Worm (Caenorhabditis elegans): Measurements from ENCODE around the gene C38D9.8.

The C38D9.8 gene

ce11 chrV:17533200-17533599 is 19.5 kb downstream of the C38D9.8 start:
- TF ChIP-seq ceh-13 (GFP tag; optimal IDR thresholded peaks at IDR 0.05): no peak
- no peak for TF ChIP-seq hmbx-1 (tag; optimal IDR thresholded peaks at IDR 0.05)
- TF ChIP-seq ets-7 (tag; optimal IDR thresholded peaks at IDR 0.05): no peak
- TF ChIP-seq hnd-1 (tag; optimal IDR thresholded peaks at IDR 0.05): no peak
- no peak for TF ChIP-seq pes-1 (GFP tag; IDR thresholded peaks at IDR 0.05)
- TF ChIP-seq tbx-11 (GFP tag; IDR thresholded peaks at IDR 0.05): no peak
- no peak for TF ChIP-seq B0310.2 (tag; optimal IDR thresholded peaks at IDR 0.05)
- TF ChIP-seq sea-1 (GFP tag; conservative IDR thresholded peaks at IDR 0.05): no peak
- TF ChIP-seq scrt-1 (GFP tag; IDR thresholded peaks at IDR 0.05): no peak
- no peak for TF ChIP-seq hmg-4 (GFP tag; optimal IDR thresholded peaks at IDR 0.05)
- no peak for TF ChIP-seq ceh-36 (tag; optimal IDR thresholded peaks at IDR 0.05)
- no peak for TF ChIP-seq flt-1 (GFP tag; IDR thresholded peaks at IDR 0.05)
- no peak for TF ChIP-seq ama-1 (optimal IDR thresholded peaks at IDR 0.05)
- no peak for TF ChIP-seq aly-1 (tag; optimal IDR thresholded peaks at IDR 0.05)
- no peak for TF ChIP-seq tra-4 (tag; optimal IDR thresholded peaks at IDR 0.05)
- TF ChIP-seq tbx-37 (GFP tag; conservative IDR thresholded peaks at IDR 0.05): no peak
- TF ChIP-seq F13C5.2 (tag; optimal IDR thresholded peaks at IDR 0.05): no peak

- TF ChIP-seq ama-1 (optimal IDR thresholded peaks at IDR 0.05): no peak
- no peak for TF ChIP-seq flt-1 (GFP tag; IDR thresholded peaks at IDR 0.05)
- no peak for TF ChIP-seq pes-1 (GFP tag; IDR thresholded peaks at IDR 0.05)
- no peak for TF ChIP-seq tbx-11 (GFP tag; IDR thresholded peaks at IDR 0.05)
- no peak for TF ChIP-seq B0310.2 (tag; optimal IDR thresholded peaks at IDR 0.05)
- no peak for TF ChIP-seq ceh-36 (tag; optimal IDR thresholded peaks at IDR 0.05)
- no peak for TF ChIP-seq hmbx-1 (tag; optimal IDR thresholded peaks at IDR 0.05)
- no peak for TF ChIP-seq ceh-13 (GFP tag; optimal IDR thresholded peaks at IDR 0.05)
- TF ChIP-seq tbx-37 (GFP tag; conservative IDR thresholded peaks at IDR 0.05): no peak
- TF ChIP-seq hmg-4 (GFP tag; optimal IDR thresholded peaks at IDR 0.05): no peak
- no peak for TF ChIP-seq tra-4 (tag; optimal IDR thresholded peaks at IDR 0.05)
- no peak for TF ChIP-seq F13C5.2 (tag; optimal IDR thresholded peaks at IDR 0.05)
- TF ChIP-seq sea-1 (GFP tag; conservative IDR thresholded peaks at IDR 0.05): no peak
- TF ChIP-seq aly-1 (tag; optimal IDR thresholded peaks at IDR 0.05): no peak
- no peak for TF ChIP-seq ets-7 (tag; optimal IDR thresholded peaks at IDR 0.05)
- TF ChIP-seq scrt-1 (GFP tag; IDR thresholded peaks at IDR 0.05): no peak
- no peak for TF ChIP-seq hnd-1 (tag; optimal IDR thresholded peaks at IDR 0.05)
These were observed 20.0 kb downstream of the C38D9.8 start, which contains the start of gene C18D4.3 for ce11 chrV:17532686-17533085. Gene C18D4.3 (minus strand): TSS chrV:17532786.

DNA sequence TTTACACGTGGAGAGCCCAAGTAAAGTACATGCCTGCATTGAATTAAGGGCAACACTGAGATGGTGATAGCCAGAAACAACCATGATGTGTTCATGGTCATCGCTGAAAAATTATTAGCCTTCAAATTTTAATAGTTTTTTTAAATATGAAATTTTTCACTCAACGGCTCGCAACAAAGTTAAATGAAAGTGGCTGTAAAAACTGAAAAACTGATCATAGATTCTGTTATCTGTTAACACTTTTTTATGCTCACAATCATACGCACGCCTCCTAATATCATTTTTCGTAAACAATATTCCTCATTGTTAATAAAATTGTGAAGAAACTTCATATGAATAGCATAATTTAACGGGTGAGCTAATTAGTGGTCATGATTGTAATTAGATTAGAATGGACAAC is 21.2 kb downstream of the C38D9.8 start, which contains the start of gene C18D4.4:
Gene C18D4.4 (minus strand): TSS at position 101 of the 400 bp plus-strand sequence.
- TF ChIP-seq pes-1 (GFP tag; IDR thresholded peaks at IDR 0.05): no peak
- no peak for TF ChIP-seq hmg-4 (GFP tag; optimal IDR thresholded peaks at IDR 0.05)
- TF ChIP-seq hmbx-1 (tag; optimal IDR thresholded peaks at IDR 0.05): no peak
- TF ChIP-seq flt-1 (GFP tag; IDR thresholded peaks at IDR 0.05): no peak
- no peak for TF ChIP-seq F13C5.2 (tag; optimal IDR thresholded peaks at IDR 0.05)
- TF ChIP-seq ceh-36 (tag; optimal IDR thresholded peaks at IDR 0.05): no peak
- TF ChIP-seq ets-7 (tag; optimal IDR thresholded peaks at IDR 0.05): no peak
- no peak for TF ChIP-seq tbx-37 (GFP tag; conservative IDR thresholded peaks at IDR 0.05)
- TF ChIP-seq tra-4 (tag; optimal IDR thresholded peaks at IDR 0.05): no peak
- TF ChIP-seq sea-1 (GFP tag; conservative IDR thresholded peaks at IDR 0.05): no peak
- no peak for TF ChIP-seq tbx-11 (GFP tag; IDR thresholded peaks at IDR 0.05)
- TF ChIP-seq scrt-1 (GFP tag; IDR thresholded peaks at IDR 0.05): no peak

ce11 chrV:17530486-17530885 is 22.2 kb downstream of the C38D9.8 start, which contains the start of gene C18D4.12:
Gene C18D4.12 (minus strand): TSS chrV:17530586.
- TF ChIP-seq tra-4 (tag; optimal IDR thresholded peaks at IDR 0.05) (no peak), hnd-1 (tag; optimal IDR thresholded peaks at IDR 0.05) (no peak), B0310.2 (tag; optimal IDR thresholded peaks at IDR 0.05) (no peak), tbx-11 (GFP tag; IDR thresholded peaks at IDR 0.05) (no peak), pes-1 (GFP tag; IDR thresholded peaks at IDR 0.05) (no peak), scrt-1 (GFP tag; IDR thresholded peaks at IDR 0.05) (no peak), hmbx-1 (tag; optimal IDR thresholded peaks at IDR 0.05) (no peak), sea-1 (GFP tag; conservative IDR thresholded peaks at IDR 0.05) (no peak), tbx-37 (GFP tag; conservative IDR thresholded peaks at IDR 0.05) (no peak), aly-1 (tag; optimal IDR thresholded peaks at IDR 0.05) (no peak), ceh-36 (tag; optimal IDR thresholded peaks at IDR 0.05) (no peak), F13C5.2 (tag; optimal IDR thresholded peaks at IDR 0.05) (no peak), ama-1 (optimal IDR thresholded peaks at IDR 0.05) (no peak), hmg-4 (GFP tag; optimal IDR thresholded peaks at IDR 0.05) (no peak), ceh-13 (GFP tag; optimal IDR thresholded peaks at IDR 0.05) (no peak)

ce11 chrV:17527729-17528128 is 24.9 kb downstream of the C38D9.8 start, which contains the start of gene srz-90:
Gene srz-90 (plus strand): TSS chrV:17528029.
- TF ChIP-seq ets-7 (tag; optimal IDR thresholded peaks at IDR 0.05): no peak
- no peak for TF ChIP-seq tra-4 (tag; optimal IDR thresholded peaks at IDR 0.05)
- no peak for TF ChIP-seq aly-1 (tag; optimal IDR thresholded peaks at IDR 0.05)
- TF ChIP-seq tbx-37 (GFP tag; conservative IDR thresholded peaks at IDR 0.05): no peak
- no peak for TF ChIP-seq ceh-36 (tag; optimal IDR thresholded peaks at IDR 0.05)
- no peak for TF ChIP-seq sea-1 (GFP tag; conservative IDR thresholded peaks at IDR 0.05)
- no peak for TF ChIP-seq ceh-13 (GFP tag; optimal IDR thresholded peaks at IDR 0.05)
- TF ChIP-seq ama-1 (optimal IDR thresholded peaks at IDR 0.05): no peak
- no peak for TF ChIP-seq scrt-1 (GFP tag; IDR thresholded peaks at IDR 0.05)
- no peak for TF ChIP-seq F13C5.2 (tag; optimal IDR thresholded peaks at IDR 0.05)
- no peak for TF ChIP-seq tbx-11 (GFP tag; IDR thresholded peaks at IDR 0.05)
- TF ChIP-seq hmbx-1 (tag; optimal IDR thresholded peaks at IDR 0.05): no peak

DNA sequence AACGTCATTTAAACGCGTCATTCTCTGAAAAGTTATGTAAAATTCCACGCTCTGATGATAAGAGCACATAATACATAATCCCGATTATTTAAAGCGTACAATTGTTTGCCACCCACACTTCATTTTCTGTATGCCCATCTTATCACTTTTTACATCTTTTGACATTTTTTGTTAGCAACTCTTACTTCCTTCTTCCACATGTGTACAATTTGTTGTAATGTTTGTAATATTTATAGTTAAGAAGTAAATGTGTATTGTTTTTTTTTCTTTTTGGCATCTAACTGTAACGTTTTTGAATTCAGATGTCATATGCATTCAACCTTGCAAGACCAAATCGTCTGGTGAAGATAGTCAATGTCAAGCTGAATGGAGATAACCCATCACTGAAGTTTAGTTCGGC is 31.9 kb downstream of the C38D9.8 start, which contains the start of gene fbxa-136:
Gene fbxa-136 (plus strand): TSS at position 301 of the 400 bp plus-strand sequence.
- TF ChIP-seq ceh-36 (tag; optimal IDR thresholded peaks at IDR 0.05) (no peak), tbx-37 (GFP tag; conservative IDR thresholded peaks at IDR 0.05) (no peak), ama-1 (optimal IDR thresholded peaks at IDR 0.05) (no peak), hnd-1 (tag; optimal IDR thresholded peaks at IDR 0.05) (no peak), hmg-4 (GFP tag; optimal IDR thresholded peaks at IDR 0.05) (no peak), sea-1 (GFP tag; conservative IDR thresholded peaks at IDR 0.05) (no peak), flt-1 (GFP tag; IDR thresholded peaks at IDR 0.05) (no peak), F13C5.2 (tag; optimal IDR thresholded peaks at IDR 0.05) (no peak), tbx-11 (GFP tag; IDR thresholded peaks at IDR 0.05) (no peak), aly-1 (tag; optimal IDR thresholded peaks at IDR 0.05) (no peak), hmbx-1 (tag; optimal IDR thresholded peaks at IDR 0.05) (no peak), scrt-1 (GFP tag; IDR thresholded peaks at IDR 0.05) (no peak), B0310.2 (tag; optimal IDR thresholded peaks at IDR 0.05) (no peak), ceh-13 (GFP tag; optimal IDR thresholded peaks at IDR 0.05) (no peak), pes-1 (GFP tag; IDR thresholded peaks at IDR 0.05) (no peak), tra-4 (tag; optimal IDR thresholded peaks at IDR 0.05) (no peak), ets-7 (tag; optimal IDR thresholded peaks at IDR 0.05) (no peak)

Data from whole organism, early embryonic.